Fruit fly (Drosophila melanogaster): ENCODE measurements around the gene bard.

Gene bard

DNA sequence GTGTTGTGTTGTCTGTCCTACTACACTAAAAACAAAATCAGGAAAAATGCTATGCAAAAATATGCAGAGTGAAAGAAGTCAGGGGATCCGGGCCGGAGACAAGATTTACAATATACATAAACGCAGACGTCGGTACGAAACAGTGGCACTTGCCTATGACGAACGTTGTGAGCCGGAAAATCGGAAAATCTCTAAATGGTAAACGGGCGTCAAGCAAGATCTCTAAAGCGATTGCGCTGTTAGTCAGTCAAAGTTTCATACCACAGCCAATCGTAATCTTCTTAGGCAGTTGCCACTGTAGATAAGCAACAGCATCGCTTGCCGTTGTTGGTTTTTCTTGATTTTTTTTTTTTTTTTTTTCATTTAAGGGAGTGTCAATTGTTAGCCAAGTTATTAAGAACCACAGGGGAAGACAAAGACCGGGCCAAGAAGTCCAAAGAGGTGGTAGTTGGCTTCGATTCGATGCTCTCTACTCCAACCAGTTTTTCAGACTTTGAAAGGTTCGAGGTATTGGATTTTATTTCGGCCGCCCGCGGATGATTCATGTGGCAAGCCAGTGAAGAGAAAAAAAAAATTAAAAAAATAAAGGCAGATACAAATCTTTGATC is 44.3 kb downstream of the bard start (continued):
- peak; percentile 76 for TF ChIP-seq lab (GFP tag; optimal IDR thresholded peaks at IDR 0.05)
- TF ChIP-seq pita (GFP tag; optimal IDR thresholded peaks at IDR 0.05), result no peak
- TF ChIP-seq scrt (GFP tag; optimal IDR thresholded peaks at IDR 0.05), result peak; percentile 29
- no peak for TF ChIP-seq gcm (GFP tag; optimal IDR thresholded peaks at IDR 0.05)
- TF ChIP-seq BEAF-32 (GFP tag; optimal IDR thresholded peaks at IDR 0.05), result no peak
- TF ChIP-seq tll (GFP tag; optimal IDR thresholded peaks at IDR 0.05), result no peak
- TF ChIP-seq dimm (GFP tag; IDR thresholded peaks at IDR 0.05), result peak; percentile 73
- no peak for TF ChIP-seq Sin3A (optimal IDR thresholded peaks at IDR 0.05)
- peak; percentile 70 for TF ChIP-seq slp2 (GFP tag; optimal IDR thresholded peaks at IDR 0.05)
- peak; percentile 20 for TF ChIP-seq CG15011 (GFP tag; optimal IDR thresholded peaks at IDR 0.05)
- TF ChIP-seq oc (tag; optimal IDR thresholded peaks at IDR 0.05), result peak; percentile 71
- TF ChIP-seq fd96Cb (tag; optimal IDR thresholded peaks at IDR 0.05), result peak; percentile 72
- peak; percentile 87 for TF ChIP-seq CG9215 (GFP tag; IDR thresholded peaks at IDR 0.05)
- peak; percentile 74 for TF ChIP-seq CG9817 (tag; optimal IDR thresholded peaks at IDR 0.05)
- peak; percentile 28 for TF ChIP-seq D19B (GFP tag; optimal IDR thresholded peaks at IDR 0.05)
- peak; percentile 35 for TF ChIP-seq CG15514 (GFP tag; optimal IDR thresholded peaks at IDR 0.05)
- no peak for TF ChIP-seq Trl (optimal IDR thresholded peaks at IDR 0.05)
- peak; percentile 93 for TF ChIP-seq Trl (GFP tag; optimal IDR thresholded peaks at IDR 0.05)
- peak; percentile 10 for TF ChIP-seq abd-A (tag; optimal IDR thresholded peaks at IDR 0.05)
- no peak for TF ChIP-seq CG15479 (GFP tag; optimal IDR thresholded peaks at IDR 0.05)
- peak; percentile 91 for TF ChIP-seq CG14667 (GFP tag; IDR thresholded peaks at IDR 0.05)
- TF ChIP-seq CG1832 (GFP tag; optimal IDR thresholded peaks at IDR 0.05), result no peak
- TF ChIP-seq ATbp (GFP tag; optimal IDR thresholded peaks at IDR 0.05), result peak; percentile 53
- TF ChIP-seq lbe (GFP tag; optimal IDR thresholded peaks at IDR 0.05), result peak; percentile 74
- TF ChIP-seq CG10654 (GFP tag; optimal IDR thresholded peaks at IDR 0.05), result peak; percentile 73
- peak; percentile 89 for TF ChIP-seq al (GFP tag; IDR thresholded peaks at IDR 0.05)
- TF ChIP-seq ERR (GFP tag; optimal IDR thresholded peaks at IDR 0.05), result peak; percentile 56
- TF ChIP-seq danr (GFP tag; IDR thresholded peaks at IDR 0.05), result peak; percentile 92
- TF ChIP-seq chinmo (GFP tag; IDR thresholded peaks at IDR 0.05; ENCODE audit: partially characterized antibody), result 0 out of 4 replicates have a peak, but pooled peaks have one; percentile 14
- TF ChIP-seq CG11695 (GFP tag; IDR thresholded peaks at IDR 0.05), result peak; percentile 92
- TF ChIP-seq CG12104 (GFP tag; optimal IDR thresholded peaks at IDR 0.05), result peak; percentile 29
- no peak for TF ChIP-seq B-H2 (GFP tag; optimal IDR thresholded peaks at IDR 0.05)
- TF ChIP-seq CG6854 (GFP tag; optimal IDR thresholded peaks at IDR 0.05), result no peak
- peak; percentile 68 for TF ChIP-seq CG10274 (GFP tag; optimal IDR thresholded peaks at IDR 0.05)
- no peak for TF ChIP-seq CG7987 (GFP tag; optimal IDR thresholded peaks at IDR 0.05)
- peak; percentile 85 for TF ChIP-seq sens-2 (GFP tag; IDR thresholded peaks at IDR 0.05)
- peak; percentile 41 for TF ChIP-seq CG12236 (GFP tag; optimal IDR thresholded peaks at IDR 0.05)
- TF ChIP-seq CG16813 (GFP tag; IDR thresholded peaks at IDR 0.05; ENCODE audit: partially characterized antibody), result no peak
- peak; percentile 62 to 63 for TF ChIP-seq Hr51 (GFP tag; optimal IDR thresholded peaks at IDR 0.05)
- peak; percentile 90 for TF ChIP-seq CG10366 (GFP tag; IDR thresholded peaks at IDR 0.05)
- TF ChIP-seq sna (GFP tag; IDR thresholded peaks at IDR 0.05; ENCODE audit: partially characterized antibody), result no peak
- TF ChIP-seq Poxn (GFP tag; IDR thresholded peaks at IDR 0.05), result no peak; the same call in 1 of the 2 replicates
- peak; percentile 80 for TF ChIP-seq tin (GFP tag; optimal IDR thresholded peaks at IDR 0.05)
- TF ChIP-seq da (GFP tag; optimal IDR thresholded peaks at IDR 0.05), result no peak
- TF ChIP-seq CTCF (GFP tag; optimal IDR thresholded peaks at IDR 0.05), result no peak
- no peak for TF ChIP-seq sc (optimal IDR thresholded peaks at IDR 0.05)
- peak; percentile 12 for TF ChIP-seq sc (GFP tag; optimal IDR thresholded peaks at IDR 0.05)
- peak; percentile 42 for TF ChIP-seq cato (GFP tag; optimal IDR thresholded peaks at IDR 0.05; ENCODE audit: borderline replicate concordance)
- peak; percentile 67 for TF ChIP-seq CG4328 (GFP tag; optimal IDR thresholded peaks at IDR 0.05)
- peak; percentile 88 for TF ChIP-seq CG17829 (tag; optimal IDR thresholded peaks at IDR 0.05)

Measured in whole organism, embryonic.